Worm (Caenorhabditis elegans): Measurements from ENCODE around the gene cht-1.

Gene cht-1

ce11 chrX:3350306-3350705 is 49.5 kb downstream of the cht-1 start, which contains the start of gene nspg-4:
nspg-4 (minus strand) TSS chrX:3350406.
- TF ChIP-seq T22C8.4 (GFP tag; IDR thresholded peaks at IDR 0.05): no peak

DNA sequence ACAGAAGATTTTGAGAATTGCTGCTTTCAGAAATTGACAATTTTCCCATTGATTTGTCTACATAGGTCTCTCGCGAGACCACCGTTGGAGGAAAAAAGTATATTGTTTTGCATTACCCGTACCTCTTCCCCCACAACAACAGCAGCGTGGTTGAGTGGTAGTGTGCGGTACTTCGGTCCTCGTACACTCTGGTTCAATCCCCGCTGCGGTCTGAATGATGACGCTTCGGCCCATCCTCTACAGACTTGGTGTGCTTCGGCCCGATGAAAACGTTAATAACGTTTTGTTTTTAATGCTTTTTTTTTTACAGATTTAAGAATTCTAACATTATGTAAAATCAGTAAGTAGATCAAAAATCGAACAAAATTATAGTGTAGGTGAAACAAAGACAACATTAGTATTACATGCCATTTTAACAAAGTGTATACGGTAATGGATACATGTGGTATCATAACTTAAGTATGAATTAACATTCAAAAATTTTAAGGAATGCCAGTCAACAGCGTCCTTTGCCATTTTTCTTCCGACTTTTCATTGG is 51.8 kb downstream of the cht-1 start, which contains the start of gene ZK816.3:
ZK816.3 (plus strand) TSS at position 488 of the 538 bp plus-strand sequence.
- TF ChIP-seq ref-1 (GFP tag; conservative IDR thresholded peaks at IDR 0.05): peak; percentile 78
- TF ChIP-seq ztf-29 (GFP tag; IDR thresholded peaks at IDR 0.05): peak; percentile 88
- TF ChIP-seq med-1 (GFP tag; optimal IDR thresholded peaks at IDR 0.05; ENCODE audit: insufficient read depth): peak; percentile 9
- peak; percentile 20 for TF ChIP-seq cog-1 (tag; optimal IDR thresholded peaks at IDR 0.05)
- TF ChIP-seq klf-2 (GFP tag; conservative IDR thresholded peaks at IDR 0.05): 0 out of 2 replicates have a peak, but pooled peaks have one; percentile 43
- peak; percentile 83 for TF ChIP-seq T22C8.4 (GFP tag; IDR thresholded peaks at IDR 0.05)
- peak; percentile 84 for TF ChIP-seq ztf-23 (GFP tag; IDR thresholded peaks at IDR 0.05)
- TF ChIP-seq tab-1 (GFP tag; IDR thresholded peaks at IDR 0.05): peak; percentile 91
- peak; percentile 93 for TF ChIP-seq flt-1 (GFP tag; IDR thresholded peaks at IDR 0.05)

Data from whole organism, midembryonic.